Worm (Caenorhabditis elegans) whole organism, L4 larva: ENCODE results near the gene C15H9.4.

Source experiments
- hlh-30 ChIP-seq: sonication (generic microtip); optimal IDR thresholded peaks from 2 replicates; lab custom pipeline; 2017; ENCODE audit warnings: antibody characterized with exemption, mild to moderate bottlenecking, missing genetic modification characterization, missing compliant biosample characterization; ENCODE audit not compliant: insufficient read depth
- lin-38 ChIP-seq: fragments of 200-800 bp; sonication (Bioruptor generic); IDR thresholded peaks from 2 replicates; pipeline ENCODE4 v1.3.6; 2022; ENCODE audit warnings: missing genetic modification reagents, missing genetic modification characterization, missing compliant biosample characterization
- nhr-76 ChIP-seq: fragments of 150-350 bp; optimal IDR thresholded peaks from 2 replicates; lab custom pipeline; 2014; ENCODE audit warnings: missing biosample characterization, missing genetic modification characterization
- pha-4 ChIP-seq, 2 experiments: fragments of 150-350 bp in 1 of 2; fragments of 200-800 bp in 1 of 2; sonication (Bioruptor generic) in 1 of 2; IDR thresholded peaks in 1 of 2; optimal IDR thresholded peaks in 1 of 2; 2 replicates each; pipeline versions ENCODE4 v1.3.6 to Lab custom; 2014 to 2022; ENCODE audit warnings: missing genetic modification characterization in 2 of 2, missing genetic modification reagents in 2 of 2, missing biosample characterization in 1 of 2, missing compliant biosample characterization in 1 of 2

- TF ChIP-seq nhr-76 (tag; lab: Kevin White, UChicago) = no peak
- no peak for TF ChIP-seq hlh-30
- TF ChIP-seq pha-4 (GFP tag; IDR thresholded peaks at IDR 0.05; lab: Robert Waterston, UW) = peak; percentile 15; the same call in 1 of the 2 replicates
- no peak for TF ChIP-seq pha-4 (tag; optimal IDR thresholded peaks at IDR 0.05; lab: Kevin White, UChicago)
- TF ChIP-seq lin-38 (GFP tag; lab: Robert Waterston, UW) = no peak
Observed at ce11 chrX:6134423-6134822, 37.0 kb downstream of the C15H9.4 start.
